Worm (Caenorhabditis elegans): ENCODE measurements around the gene F41B5.1.

DNA sequence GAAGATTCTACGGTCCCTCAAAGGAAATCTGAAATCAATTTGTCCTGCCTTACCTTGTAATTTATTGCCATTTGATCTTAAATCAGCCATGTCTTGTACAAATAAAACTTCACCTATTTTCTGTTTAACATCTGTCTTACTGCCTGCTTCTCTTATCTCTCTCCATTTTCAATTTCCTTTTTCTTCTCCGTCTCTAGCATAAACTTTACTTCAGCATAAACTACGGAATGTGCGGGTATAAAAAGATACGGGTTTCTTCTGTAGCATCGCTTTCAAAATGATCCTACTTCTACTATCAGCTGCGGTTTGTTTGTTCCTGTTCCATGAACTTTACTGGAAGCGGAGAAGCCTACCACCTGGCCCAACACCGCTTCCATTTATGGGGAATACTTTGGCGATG, 10.6 kb upstream of the F41B5.1 start, which contains the start of gene cyp-33C5:
- TF ChIP-seq elt-2 (tag; optimal IDR thresholded peaks at IDR 0.05) (no peak), pha-4 (tag; optimal IDR thresholded peaks at IDR 0.05) (no peak), npax-4 (tag; optimal IDR thresholded peaks at IDR 0.05) (no peak), ceh-48 (tag; optimal IDR thresholded peaks at IDR 0.05) (no peak), che-1 (tag; optimal IDR thresholded peaks at IDR 0.05) (no peak), hlh-6 (tag; optimal IDR thresholded peaks at IDR 0.05) (no peak), ttx-3 (tag; optimal IDR thresholded peaks at IDR 0.05) (no peak), unc-42 (tag; optimal IDR thresholded peaks at IDR 0.05) (no peak), tbx-2 (tag; optimal IDR thresholded peaks at IDR 0.05) (no peak), tbx-7 (tag; optimal IDR thresholded peaks at IDR 0.05) (no peak)
